Worm (Caenorhabditis elegans) whole organism, L3 larva: ENCODE results near the gene srg-32.

ENCODE experiments used
- egl-27 ChIP-seq: sonication (generic microtip); optimal IDR thresholded peaks from 4 replicates; lab custom pipeline; 2017; ENCODE audit warnings: missing biosample characterization, missing genetic modification reagents, missing genetic modification characterization
- lsy-12 ChIP-seq: sonication (generic microtip); optimal IDR thresholded peaks from 2 replicates; lab custom pipeline; 2016; ENCODE audit warnings: mild to moderate bottlenecking, missing genetic modification characterization, missing compliant biosample characterization
- nhr-237 ChIP-seq: fragments of 150-350 bp; optimal IDR thresholded peaks from 2 replicates; lab custom pipeline; 2014; ENCODE audit warnings: missing biosample characterization, missing genetic modification characterization
- pha-4 ChIP-seq: fragments of 150-350 bp; optimal IDR thresholded peaks from 2 replicates; lab custom pipeline; 2014; ENCODE audit warnings: missing biosample characterization, missing genetic modification reagents, missing genetic modification characterization
- ztf-11 ChIP-seq: fragments of 150-350 bp; optimal IDR thresholded peaks from 2 replicates; lab custom pipeline; 2014; ENCODE audit warnings: missing biosample characterization, missing genetic modification characterization

ce11 chrV:10571523-10571922 is 17.1 kb downstream of the srg-32 start:
- TF ChIP-seq ztf-11 (tag; lab: Kevin White, UChicago) (no peak), pha-4 (no peak), nhr-237 (no peak), lsy-12 (tag; lab: Kevin White, UChicago) (no peak), egl-27 (tag; lab: Kevin White, UChicago) (no peak)
